Fruit fly (Drosophila melanogaster) whole organism, wandering third instar larva: ENCODE data around the gene Lcp65Ab1.
A peak's percentile ranks its signal among the peaks of the same experiment; 100 is the strongest.

ENCODE experiments used
- Abd-B ChIP-seq: fragments of >200 bp; optimal IDR thresholded peaks from 2 replicates; lab custom pipeline; 2017; ENCODE audit warnings: missing biosample characterization, missing genetic modification characterization
- CG32264 ChIP-seq: fragments of 200-800 bp; sonication (Bioruptor generic); optimal IDR thresholded peaks from 2 replicates; lab custom pipeline; 2016; ENCODE audit warnings: missing biosample characterization, missing genetic modification characterization
- CG9705 ChIP-seq: fragments of 200-800 bp; sonication (Bioruptor generic); optimal IDR thresholded peaks from 2 replicates; lab custom pipeline; 2018; ENCODE audit warnings: missing biosample characterization, mild to moderate bottlenecking, missing genetic modification characterization
- CrebA ChIP-seq: fragments of 200-800 bp; sonication (Bioruptor generic); optimal IDR thresholded peaks from 2 replicates; lab custom pipeline; 2016; ENCODE audit warnings: missing biosample characterization, mild to moderate bottlenecking, missing genetic modification characterization, borderline replicate concordance
- Dfd ChIP-seq: fragments of >200 bp; optimal IDR thresholded peaks from 2 replicates; lab custom pipeline; 2017; ENCODE audit warnings: missing biosample characterization, missing genetic modification characterization
- Dif ChIP-seq: fragments of 200-275, 200-300 bp; sonication (Bioruptor generic); optimal IDR thresholded peaks from 2 replicates; lab custom pipeline; 2018; ENCODE audit warnings: missing biosample characterization, missing genetic modification characterization; ENCODE audit not compliant: partially characterized antibody
- GATAd ChIP-seq: sonication (Bioruptor generic); optimal IDR thresholded peaks from 2 replicates; lab custom pipeline; 2016; ENCODE audit warnings: missing biosample characterization, missing genetic modification characterization
- HLH106 ChIP-seq: fragments of 200-800 bp; optimal IDR thresholded peaks from 3 replicates; lab custom pipeline; 2019; ENCODE audit warnings: missing biosample characterization, mild to moderate bottlenecking, missing genetic modification characterization, moderate library complexity
- Hnf4 ChIP-seq: fragments of 200-800 bp; sonication (Bioruptor generic); optimal IDR thresholded peaks from 2 replicates; lab custom pipeline; 2016; ENCODE audit warnings: missing biosample characterization, mild to moderate bottlenecking, missing genetic modification characterization
- Hr78 ChIP-seq: fragments of >200 bp; optimal IDR thresholded peaks from 2 replicates; lab custom pipeline; 2017; ENCODE audit warnings: missing biosample characterization, missing genetic modification characterization
- Hr83 ChIP-seq: fragments of 200-300 bp; sonication (Bioruptor generic); optimal IDR thresholded peaks from 2 replicates; lab custom pipeline; 2016; ENCODE audit warnings: missing biosample characterization, mild to moderate bottlenecking, missing genetic modification characterization, moderate library complexity; ENCODE audit not compliant: poor library complexity, severe bottlenecking
- Jra ChIP-seq: sonication (Bioruptor generic); optimal IDR thresholded peaks from 2 replicates; lab custom pipeline; 2016; ENCODE audit warnings: missing biosample characterization, missing genetic modification characterization
- Mio ChIP-seq: sonication (Bioruptor generic); optimal IDR thresholded peaks from 2 replicates; lab custom pipeline; 2016; ENCODE audit warnings: missing biosample characterization, missing genetic modification characterization
- Myc ChIP-seq: fragments of >200 bp; optimal IDR thresholded peaks from 2 replicates; lab custom pipeline; 2017
- N ChIP-seq: fragments of >200 bp; optimal IDR thresholded peaks from 2 replicates; lab custom pipeline; 2018; ENCODE audit warnings: missing biosample characterization, missing external identifiers, missing genetic modification characterization
- OdsH ChIP-seq: fragments of 200-800 bp; sonication (Bioruptor generic); optimal IDR thresholded peaks from 2 replicates; lab custom pipeline; 2016; ENCODE audit warnings: missing biosample characterization, mild to moderate bottlenecking, missing genetic modification characterization
- Rel ChIP-seq, 2 experiments: fragments of 200-800 bp; sonication (Bioruptor generic) in 1 of 2; optimal IDR thresholded peaks; 2 replicates in 1 of 2; 3 replicates in 1 of 2; lab custom pipeline; 2016 to 2019; ENCODE audit warnings: mild to moderate bottlenecking in 2 of 2, missing biosample characterization in 2 of 2, missing genetic modification characterization in 2 of 2, moderate library complexity in 1 of 2
- Sp1 ChIP-seq: fragments of 200-800 bp; sonication (Bioruptor generic); optimal IDR thresholded peaks from 3 replicates; lab custom pipeline; 2019; ENCODE audit warnings: missing biosample characterization, mild to moderate bottlenecking, missing genetic modification characterization, moderate library complexity
- Vsx2 ChIP-seq: fragments of 200-300, 225-300 bp; sonication (Bioruptor generic); optimal IDR thresholded peaks from 2 replicates; lab custom pipeline; 2018; ENCODE audit warnings: missing biosample characterization, missing genetic modification characterization; ENCODE audit not compliant: partially characterized antibody
- br ChIP-seq: fragments of 200-800 bp; sonication (Bioruptor generic); optimal IDR thresholded peaks from 2 replicates; lab custom pipeline; 2016; ENCODE audit warnings: missing biosample characterization, missing genetic modification characterization
- brk ChIP-seq: fragments of 200-800 bp; sonication (Bioruptor generic); optimal IDR thresholded peaks from 2 replicates; lab custom pipeline; 2016; ENCODE audit warnings: missing biosample characterization, mild to moderate bottlenecking, missing genetic modification characterization
- dl ChIP-seq, 2 experiments: fragments of 175-275, 200-275 bp in 1 of 2; fragments of 200-275 bp in 1 of 2; sonication (Bioruptor generic); optimal IDR thresholded peaks; lab custom pipeline; 2018; ENCODE audit warnings: mild to moderate bottlenecking in 2 of 2, missing biosample characterization in 2 of 2, missing genetic modification characterization in 2 of 2, moderate library complexity in 2 of 2; ENCODE audit not compliant: partially characterized antibody in 2 of 2, insufficient read depth in 1 of 2
- dmrt93B ChIP-seq: fragments of 200-800 bp; sonication (Bioruptor generic); optimal IDR thresholded peaks from 2 replicates; lab custom pipeline; 2018; ENCODE audit warnings: missing biosample characterization, mild to moderate bottlenecking, missing genetic modification characterization
- dsf ChIP-seq: sonication (Bioruptor generic); optimal IDR thresholded peaks from 2 replicates; lab custom pipeline; 2016; ENCODE audit warnings: missing biosample characterization, missing genetic modification characterization, borderline replicate concordance
- ey ChIP-seq: fragments of 200-800 bp; sonication (Bioruptor generic); optimal IDR thresholded peaks from 2 replicates; lab custom pipeline; 2016; ENCODE audit warnings: missing biosample characterization, missing genetic modification characterization
- foxo ChIP-seq, 2 experiments: fragments of 200-800 bp; sonication (Bioruptor generic); optimal IDR thresholded peaks; 2 replicates in 1 of 2; 3 replicates in 1 of 2; lab custom pipeline; 2016 to 2017; ENCODE audit warnings: missing biosample characterization in 2 of 2, missing genetic modification characterization in 2 of 2
- fru ChIP-seq: fragments of 200-800 bp; sonication (Bioruptor generic); optimal IDR thresholded peaks from 3 replicates; lab custom pipeline; 2016; ENCODE audit warnings: missing biosample characterization, mild to moderate bottlenecking, missing genetic modification characterization
- h ChIP-seq: fragments of 200-800 bp; sonication (Bioruptor generic); optimal IDR thresholded peaks from 3 replicates; lab custom pipeline; 2016; ENCODE audit warnings: missing biosample characterization, mild to moderate bottlenecking, missing genetic modification characterization
- jim ChIP-seq: fragments of 175-275, 200-325 bp; sonication (Bioruptor generic); optimal IDR thresholded peaks from 2 replicates; lab custom pipeline; 2016; ENCODE audit warnings: missing biosample characterization, mild to moderate bottlenecking, missing genetic modification characterization
- lola ChIP-seq: fragments of >200 bp; optimal IDR thresholded peaks from 2 replicates; lab custom pipeline; 2017; ENCODE audit warnings: missing biosample characterization, missing genetic modification characterization
- pan ChIP-seq: fragments of >200 bp; optimal IDR thresholded peaks from 2 replicates; lab custom pipeline; 2017
- psq ChIP-seq: fragments of 200-800 bp; sonication (Bioruptor generic); optimal IDR thresholded peaks from 3 replicates; lab custom pipeline; 2017; ENCODE audit warnings: missing biosample characterization, mild to moderate bottlenecking, missing genetic modification characterization, moderate library complexity
- rgr ChIP-seq: fragments of 200-800 bp; sonication (Bioruptor generic); optimal IDR thresholded peaks from 3 replicates; lab custom pipeline; 2016; ENCODE audit warnings: missing biosample characterization, mild to moderate bottlenecking, missing genetic modification characterization
- sage ChIP-seq: fragments of 200-800 bp; sonication (Bioruptor generic); optimal IDR thresholded peaks from 2 replicates; lab custom pipeline; 2016; ENCODE audit warnings: missing biosample characterization, mild to moderate bottlenecking, missing genetic modification characterization
- sv ChIP-seq: fragments of 200-800 bp; sonication (Bioruptor generic); optimal IDR thresholded peaks from 3 replicates; lab custom pipeline; 2016; ENCODE audit warnings: missing biosample characterization, missing genetic modification characterization
- tai ChIP-seq: sonication (Bioruptor generic); optimal IDR thresholded peaks from 2 replicates; lab custom pipeline; 2016; ENCODE audit warnings: missing biosample characterization, missing genetic modification characterization
- usp ChIP-seq: fragments of >200 bp; optimal IDR thresholded peaks from 2 replicates; lab custom pipeline; 2017; ENCODE audit warnings: missing biosample characterization, missing genetic modification characterization
- woc ChIP-seq: sonication (Bioruptor generic); optimal IDR thresholded peaks from 2 replicates; lab custom pipeline; 2016; ENCODE audit warnings: missing biosample characterization, mild to moderate bottlenecking, missing genetic modification characterization

Gene Lcp65Ab1

DNA sequence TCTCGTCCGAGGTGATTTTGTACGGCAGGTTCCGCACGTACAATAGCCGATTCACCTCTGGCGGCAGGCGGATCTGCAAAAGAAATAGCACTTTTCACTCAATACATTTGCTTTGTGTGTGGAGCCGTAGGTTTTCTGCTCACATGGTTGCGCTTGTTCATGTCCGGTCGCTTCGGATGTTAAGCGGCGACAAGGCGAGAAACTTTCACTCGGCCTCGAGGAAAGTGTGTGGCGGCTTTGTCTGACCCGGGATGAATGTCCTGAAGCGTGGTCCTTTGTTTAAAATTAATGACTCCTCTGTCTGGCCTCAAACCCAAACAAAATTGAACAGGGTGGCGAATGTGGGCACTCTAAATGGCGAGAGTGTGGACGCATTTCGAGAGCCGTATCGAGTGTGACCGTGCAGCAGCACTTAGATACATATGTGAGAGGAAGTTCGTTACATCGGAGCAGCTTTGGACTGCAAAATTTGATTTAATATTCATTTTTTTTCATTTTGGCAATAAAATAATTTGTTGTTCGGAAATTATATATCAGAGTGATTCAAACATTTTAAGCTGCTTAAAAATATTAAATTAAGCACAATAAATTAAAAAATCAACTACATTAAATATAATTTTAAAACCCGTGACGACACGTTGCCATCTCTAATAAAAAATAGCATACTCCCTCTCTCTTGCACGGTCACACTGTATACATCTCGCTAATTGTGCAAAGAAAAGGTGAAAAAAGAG is 43.6 kb downstream of the Lcp65Ab1 start, which contains the start of the genes Sf3b6 and Tnpo:
Sf3b6 (minus strand) TSS at position 358 of the 734 bp plus-strand sequence.
Tnpo (plus strand) TSS at position 659 of the 734 bp plus-strand sequence.
- TF ChIP-seq CrebA (GFP tag; lab: Kevin White, UChicago), result no peak
- peak; percentile 86 for TF ChIP-seq rgr (GFP tag; lab: Kevin White, UChicago)
- peak; percentile 83 for TF ChIP-seq psq (GFP tag; lab: Kevin White, UChicago)
- no peak for TF ChIP-seq Rel (GFP tag; optimal IDR thresholded peaks at IDR 0.05; lab: Kevin White, UChicago)
- TF ChIP-seq Rel (tag; optimal IDR thresholded peaks at IDR 0.05; lab: Kevin White, UChicago), result peak; percentile 26
- TF ChIP-seq pan (lab: Kevin White, UChicago), result no peak
- no peak for TF ChIP-seq N (GFP tag; lab: Kevin White, UChicago)
- no peak for TF ChIP-seq Abd-B (GFP tag; lab: Kevin White, UChicago)
- TF ChIP-seq woc (GFP tag; lab: Kevin White, UChicago), result peak; percentile 88
- TF ChIP-seq Hr78 (GFP tag; lab: Kevin White, UChicago), result no peak
- TF ChIP-seq tai (GFP tag; lab: Kevin White, UChicago), result no peak
- TF ChIP-seq h (GFP tag; lab: Kevin White, UChicago), result peak; percentile 87
- TF ChIP-seq Dfd (GFP tag; lab: Kevin White, UChicago), result no peak
- peak; percentile 91 for TF ChIP-seq HLH106 (tag; lab: Kevin White, UChicago)
- TF ChIP-seq Jra (GFP tag; lab: Kevin White, UChicago), result peak; percentile 54
- no peak for TF ChIP-seq usp (GFP tag; lab: Kevin White, UChicago)
- TF ChIP-seq Mio, result no peak
- TF ChIP-seq dl (GFP tag; optimal IDR thresholded peaks at IDR 0.05; lab: Kevin White, UChicago; ENCODE audit: insufficient read depth in 1 of 2, partially characterized antibody in 2 of 2), result no peak
- peak; percentile 34 for TF ChIP-seq Hr83 (GFP tag; lab: Kevin White, UChicago)
- no peak for TF ChIP-seq GATAd (GFP tag; lab: Kevin White, UChicago)
- TF ChIP-seq Vsx2 (GFP tag; lab: Kevin White, UChicago), result no peak
- no peak for TF ChIP-seq jim (GFP tag; lab: Kevin White, UChicago)
- peak; percentile 80 for TF ChIP-seq OdsH (GFP tag; lab: Kevin White, UChicago)
- TF ChIP-seq foxo (GFP tag; optimal IDR thresholded peaks at IDR 0.05; lab: Kevin White, UChicago), result peak in 1 of 2 experiments; percentile 88
- no peak for TF ChIP-seq Dif
- TF ChIP-seq fru, result no peak
- peak; percentile 78 for TF ChIP-seq sv (GFP tag; lab: Kevin White, UChicago)
- no peak for TF ChIP-seq lola (GFP tag; lab: Kevin White, UChicago)
- TF ChIP-seq brk (GFP tag; lab: Kevin White, UChicago), result no peak
- TF ChIP-seq Myc, result peak; percentile 12
- peak; percentile 80 for TF ChIP-seq ey (GFP tag; lab: Kevin White, UChicago)
- no peak for TF ChIP-seq sage (GFP tag; lab: Kevin White, UChicago)
- peak; percentile 82 for TF ChIP-seq CG9705 (GFP tag; lab: Kevin White, UChicago)
- peak; percentile 83 for TF ChIP-seq Sp1 (GFP tag; lab: Kevin White, UChicago)
- TF ChIP-seq CG32264 (GFP tag; lab: Kevin White, UChicago), result no peak
- peak; percentile 84 for TF ChIP-seq dmrt93B
- TF ChIP-seq Hnf4, result peak; percentile 73
- peak; percentile 55 for TF ChIP-seq dsf (GFP tag; lab: Kevin White, UChicago)
- no peak for TF ChIP-seq br (GFP tag; lab: Kevin White, UChicago)

- no peak for TF ChIP-seq tai (GFP tag; lab: Kevin White, UChicago)
- TF ChIP-seq CG32264 (GFP tag; lab: Kevin White, UChicago), result no peak
- no peak for TF ChIP-seq CG9705 (GFP tag; lab: Kevin White, UChicago)
- no peak for TF ChIP-seq Hr83 (GFP tag; lab: Kevin White, UChicago)
- no peak for TF ChIP-seq rgr (GFP tag; lab: Kevin White, UChicago)
- TF ChIP-seq foxo (GFP tag; optimal IDR thresholded peaks at IDR 0.05; lab: Kevin White, UChicago), result no peak
- no peak for TF ChIP-seq lola (GFP tag; lab: Kevin White, UChicago)
- no peak for TF ChIP-seq Hnf4
- TF ChIP-seq CrebA (GFP tag; lab: Kevin White, UChicago), result no peak
- no peak for TF ChIP-seq ey (GFP tag; lab: Kevin White, UChicago)
- TF ChIP-seq Dfd (GFP tag; lab: Kevin White, UChicago), result no peak
Measured at dm6 chr3L:6193556-6194114, 44.3 kb downstream of the Lcp65Ab1 start.
